Worm (Caenorhabditis elegans) whole organism, L2 larva: ENCODE measurements around the gene pqn-91.

ENCODE experiments used
- F13H6.1 ChIP-seq: sonication (generic microtip); optimal IDR thresholded peaks from 2 replicates; lab custom pipeline; 2016; ENCODE audit warnings: missing genetic modification characterization, missing compliant biosample characterization
- ceh-16 ChIP-seq: fragments of 150-350 bp; optimal IDR thresholded peaks from 2 replicates; lab custom pipeline; 2014; ENCODE audit warnings: missing biosample characterization, missing genetic modification characterization
- crh-2 ChIP-seq: sonication (generic microtip); optimal IDR thresholded peaks from 2 replicates; lab custom pipeline; 2017; ENCODE audit warnings: missing biosample characterization, missing genetic modification characterization
- dmd-4 ChIP-seq: sonication (generic microtip); optimal IDR thresholded peaks from 2 replicates; lab custom pipeline; 2017; ENCODE audit warnings: missing biosample characterization, missing genetic modification characterization
- elt-1 ChIP-seq: fragments of 150-350 bp; optimal IDR thresholded peaks from 2 replicates; lab custom pipeline; 2014; ENCODE audit warnings: missing biosample characterization, missing genetic modification characterization
- lsy-2 ChIP-seq, 2 experiments: fragments of 150-350 bp in 1 of 2; sonication (generic microtip) in 1 of 2; optimal IDR thresholded peaks; 2 replicates each; lab custom pipeline; 2014 to 2017; ENCODE audit warnings: missing biosample characterization in 2 of 2, missing genetic modification characterization in 2 of 2
- nhr-129 ChIP-seq: fragments of 150-350 bp; optimal IDR thresholded peaks from 2 replicates; lab custom pipeline; 2014; ENCODE audit warnings: missing biosample characterization, missing genetic modification characterization
- nhr-237 ChIP-seq: fragments of 150-350 bp; optimal IDR thresholded peaks from 2 replicates; lab custom pipeline; 2014; ENCODE audit warnings: missing biosample characterization, missing genetic modification characterization
- nhr-25 ChIP-seq: fragments of 150-350 bp; sonication (generic microtip); optimal IDR thresholded peaks from 3 replicates; lab custom pipeline; 2014; ENCODE audit warnings: missing biosample characterization, missing genetic modification characterization
- nhr-6 ChIP-seq: fragments of 150-350 bp; optimal IDR thresholded peaks from 2 replicates; lab custom pipeline; 2014; ENCODE audit warnings: missing biosample characterization, missing genetic modification characterization
- nhr-77 ChIP-seq: fragments of 150-350 bp; optimal IDR thresholded peaks from 2 replicates; lab custom pipeline; 2014; ENCODE audit warnings: missing biosample characterization, missing genetic modification characterization
- zag-1 ChIP-seq: fragments of 150-350 bp; optimal IDR thresholded peaks from 2 replicates; lab custom pipeline; 2014; ENCODE audit warnings: missing biosample characterization, missing genetic modification characterization
- ztf-11 ChIP-seq: sonication (generic microtip); optimal IDR thresholded peaks from 2 replicates; lab custom pipeline; 2017; ENCODE audit warnings: missing biosample characterization, missing genetic modification characterization

- TF ChIP-seq ceh-16 (no peak), zag-1 (no peak), lsy-2 (tag; optimal IDR thresholded peaks at IDR 0.05; lab: Kevin White, UChicago) (no peak), nhr-25 (tag; lab: Kevin White, UChicago) (no peak), crh-2 (tag; lab: Kevin White, UChicago) (no peak), F13H6.1 (no peak), ztf-11 (tag; lab: Kevin White, UChicago) (no peak), nhr-237 (tag; lab: Kevin White, UChicago) (no peak), nhr-77 (tag; lab: Kevin White, UChicago) (no peak), nhr-6 (tag; lab: Kevin White, UChicago) (no peak), nhr-129 (no peak), elt-1 (tag; lab: Kevin White, UChicago) (no peak), dmd-4 (no peak)
Measured at ce11 chrIV:15283617-15284016, 8.1 kb upstream of the pqn-91 start.
